Fruit fly (Drosophila melanogaster) whole organism, embryonic: ENCODE measurements around the gene CG13634.
A peak's percentile ranks its signal among the peaks of the same experiment; 100 is the strongest.

Experiments
- B-H1 ChIP-seq: fragments of 200-800 bp; sonication (Bioruptor generic); IDR thresholded peaks from 3 replicates; pipeline ENCODE4 v1.3.6; 2022; ENCODE audit warnings: missing biosample characterization, missing genetic modification characterization
- C15 ChIP-seq: fragments of 200-800 bp; sonication (Bioruptor generic); IDR thresholded peaks from 3 replicates; pipeline ENCODE4 v1.3.6; 2022; ENCODE audit warnings: missing biosample characterization, missing genetic modification characterization
- CG10431 ChIP-seq: fragments of 200-800 bp; sonication (Bioruptor generic); optimal IDR thresholded peaks from 3 replicates; lab custom pipeline; 2018; ENCODE audit warnings: missing biosample characterization, mild to moderate bottlenecking, missing genetic modification characterization
- CG11456 ChIP-seq: fragments of 200-800 bp; sonication (Bioruptor generic); IDR thresholded peaks from 3 replicates; pipeline ENCODE4 v1.3.6; 2022; ENCODE audit warnings: missing biosample characterization, missing genetic modification characterization
- CG11696 ChIP-seq: fragments of 200-800 bp; sonication (Bioruptor generic); IDR thresholded peaks from 2 replicates; pipeline ENCODE4 v1.3.6; 2022; ENCODE audit warnings: missing biosample characterization, missing genetic modification characterization
- CG12659 ChIP-seq: fragments of 200-800 bp; sonication (Bioruptor generic); optimal IDR thresholded peaks from 3 replicates; lab custom pipeline; 2017; ENCODE audit warnings: mild to moderate bottlenecking, missing biosample characterization, missing genetic modification reagents, missing genetic modification characterization
- CG13624 ChIP-seq: fragments of 200-800 bp; sonication (Bioruptor generic); optimal IDR thresholded peaks from 2 replicates; lab custom pipeline; 2016; ENCODE audit warnings: missing biosample characterization, missing genetic modification characterization
- CG14014 ChIP-seq: fragments of 200-800 bp; sonication (Bioruptor generic); IDR thresholded peaks from 2 replicates; pipeline ENCODE4 v1.3.6; 2022; ENCODE audit warnings: missing biosample characterization, missing genetic modification characterization
- CG16863 ChIP-seq: fragments of 200-800 bp; sonication (Bioruptor generic); optimal IDR thresholded peaks from 3 replicates; lab custom pipeline; 2016; ENCODE audit warnings: missing biosample characterization, missing genetic modification characterization
- CG1832 ChIP-seq: fragments of 200-800 bp; sonication (Bioruptor generic); optimal IDR thresholded peaks from 2 replicates; lab custom pipeline; 2017; ENCODE audit warnings: missing biosample characterization, mild to moderate bottlenecking, missing genetic modification characterization, inconsistent platforms
- CG2129 ChIP-seq: fragments of 200-800 bp; sonication (Bioruptor generic); IDR thresholded peaks from 2 replicates; pipeline ENCODE4 v1.3.6; 2022; ENCODE audit warnings: missing biosample characterization, missing genetic modification characterization; ENCODE audit not compliant: partially characterized antibody
- CG4328 ChIP-seq: fragments of 200-800 bp; sonication (Bioruptor generic); optimal IDR thresholded peaks from 3 replicates; lab custom pipeline; 2017; ENCODE audit warnings: missing biosample characterization, missing genetic modification reagents, missing genetic modification characterization
- CG6175 ChIP-seq: fragments of 200-800 bp; sonication (Bioruptor generic); IDR thresholded peaks from 3 replicates; pipeline ENCODE4 v1.3.6; 2022; ENCODE audit warnings: missing biosample characterization, missing genetic modification characterization
- CG7556 ChIP-seq: fragments of 200-800 bp; sonication (Bioruptor generic); optimal IDR thresholded peaks from 2 replicates; lab custom pipeline; 2017; ENCODE audit warnings: missing biosample characterization, mild to moderate bottlenecking, missing genetic modification characterization
- CG8388 ChIP-seq: fragments of 200-800 bp; sonication (Bioruptor generic); optimal IDR thresholded peaks from 2 replicates; lab custom pipeline; 2019; ENCODE audit warnings: missing biosample characterization, mild to moderate bottlenecking, missing genetic modification characterization, moderate library complexity
- CkIIα-i1 ChIP-seq: fragments of 200-800 bp; sonication (Bioruptor generic); IDR thresholded peaks from 2 replicates; pipeline ENCODE4 v1.3.6; 2022; ENCODE audit warnings: missing biosample characterization, missing genetic modification characterization
- D ChIP-seq, 2 experiments: fragments of 200-800 bp in 1 of 2; fragments of >200 bp in 1 of 2; sonication (Bioruptor generic) in 1 of 2; optimal IDR thresholded peaks; 2 replicates in 1 of 2; 3 replicates in 1 of 2; lab custom pipeline; 2017; ENCODE audit warnings: mild to moderate bottlenecking in 1 of 2, missing biosample characterization in 1 of 2, missing genetic modification characterization in 1 of 2, missing genetic modification reagents in 1 of 2
- E2f1 ChIP-seq: fragments of 200-800 bp; sonication (Bioruptor generic); IDR thresholded peaks from 2 replicates; pipeline ENCODE4 v1.3.6; 2022; ENCODE audit warnings: missing biosample characterization, missing genetic modification characterization
- HLH54F ChIP-seq: fragments of 200-800 bp; sonication (Bioruptor generic); optimal IDR thresholded peaks from 3 replicates; lab custom pipeline; 2016; ENCODE audit warnings: missing biosample characterization, missing genetic modification characterization
- Hr3 ChIP-seq: fragments of 200-800 bp; sonication (Bioruptor generic); optimal IDR thresholded peaks from 3 replicates; lab custom pipeline; 2016; ENCODE audit warnings: missing biosample characterization, missing genetic modification characterization
- Kr ChIP-seq: fragments of 200-800 bp; sonication (Bioruptor generic); optimal IDR thresholded peaks from 2 replicates; lab custom pipeline; 2017; ENCODE audit warnings: missing biosample characterization, mild to moderate bottlenecking, missing genetic modification characterization
- NC2β ChIP-seq: fragments of 200-800 bp; sonication (Bioruptor generic); optimal IDR thresholded peaks from 2 replicates; lab custom pipeline; 2016; ENCODE audit warnings: missing biosample characterization, missing genetic modification characterization
- Nf-YA ChIP-seq: fragments of 200-800 bp; sonication (Bioruptor generic); IDR thresholded peaks from 2 replicates; pipeline ENCODE4 v1.3.6; 2022; ENCODE audit warnings: missing biosample characterization, missing genetic modification characterization
- Oaz ChIP-seq: fragments of 200-800 bp; sonication (Bioruptor generic); IDR thresholded peaks from 2 replicates; pipeline ENCODE4 v1.3.6; 2022; ENCODE audit warnings: missing biosample characterization, missing genetic modification characterization
- Optix ChIP-seq: fragments of 200-800 bp; sonication (Bioruptor generic); IDR thresholded peaks from 3 replicates; pipeline ENCODE4 v1.3.6; 2022; ENCODE audit warnings: missing biosample characterization, missing genetic modification characterization
- PHDP ChIP-seq: fragments of 200-800 bp; sonication (Bioruptor generic); optimal IDR thresholded peaks from 3 replicates; lab custom pipeline; 2018; ENCODE audit warnings: missing biosample characterization, mild to moderate bottlenecking, missing genetic modification characterization, moderate library complexity
- Pdp1 ChIP-seq, 2 experiments: fragments of 200-800 bp; sonication (Bioruptor generic); optimal IDR thresholded peaks; 3 replicates each; lab custom pipeline; 2016; ENCODE audit warnings: missing biosample characterization in 2 of 2, missing genetic modification characterization in 2 of 2, mild to moderate bottlenecking in 1 of 2, moderate library complexity in 1 of 2
- Six4 ChIP-seq: fragments of 200-800 bp; sonication (Bioruptor generic); optimal IDR thresholded peaks from 2 replicates; lab custom pipeline; 2016; ENCODE audit warnings: missing biosample characterization, missing genetic modification characterization
- ap ChIP-seq: fragments of 200-800 bp; sonication (Bioruptor generic); IDR thresholded peaks from 2 replicates; pipeline ENCODE4 v1.3.6; 2022; ENCODE audit warnings: missing biosample characterization, missing genetic modification characterization
- bab2 ChIP-seq: fragments of 200-800 bp; sonication (Bioruptor generic); optimal IDR thresholded peaks from 2 replicates; lab custom pipeline; 2016; ENCODE audit warnings: missing biosample characterization, missing genetic modification characterization
- bowl ChIP-seq: fragments of 200-800 bp; sonication (Bioruptor generic); IDR thresholded peaks from 2 replicates; pipeline ENCODE4 v1.3.6; 2022; ENCODE audit warnings: missing biosample characterization, missing genetic modification characterization
- chinmo ChIP-seq: fragments of 200-800 bp; sonication (Bioruptor generic); IDR thresholded peaks from 4 replicates; pipeline ENCODE4 v1.3.6; 2022; ENCODE audit warnings: missing biosample characterization, missing genetic modification characterization; ENCODE audit not compliant: partially characterized antibody
- crp ChIP-seq, 2 experiments: fragments of 200-800 bp; sonication (Bioruptor generic); optimal IDR thresholded peaks; 2 replicates in 1 of 2; 3 replicates in 1 of 2; lab custom pipeline; 2017; ENCODE audit warnings: missing biosample characterization in 2 of 2, missing genetic modification characterization in 2 of 2, mild to moderate bottlenecking in 1 of 2, moderate library complexity in 1 of 2
- da ChIP-seq: fragments of 200-800 bp; sonication (Bioruptor generic); optimal IDR thresholded peaks from 2 replicates; lab custom pipeline; 2016; ENCODE audit warnings: missing biosample characterization, missing genetic modification characterization
- dimm ChIP-seq: fragments of 200-800 bp; sonication (Bioruptor generic); IDR thresholded peaks from 2 replicates; pipeline ENCODE4 v1.3.6; 2022; ENCODE audit warnings: missing biosample characterization, missing genetic modification characterization
- dpn ChIP-seq, 2 experiments: fragments of 200-800 bp; sonication (Bioruptor generic); optimal IDR thresholded peaks; 3 replicates each; lab custom pipeline; 2016; ENCODE audit warnings: missing biosample characterization in 2 of 2, missing genetic modification characterization in 2 of 2
- fd3F ChIP-seq: fragments of 200-800 bp; sonication (Bioruptor generic); optimal IDR thresholded peaks from 2 replicates; lab custom pipeline; 2018; ENCODE audit warnings: missing biosample characterization, mild to moderate bottlenecking, missing genetic modification characterization, moderate library complexity
- ftz-f1 ChIP-seq: fragments of 200-800 bp; sonication (Bioruptor generic); optimal IDR thresholded peaks from 2 replicates; lab custom pipeline; 2016; ENCODE audit warnings: missing biosample characterization, missing genetic modification characterization
- lbe ChIP-seq: fragments of 200-800 bp; sonication (Bioruptor generic); optimal IDR thresholded peaks from 2 replicates; lab custom pipeline; 2016; ENCODE audit warnings: missing biosample characterization, mild to moderate bottlenecking, missing genetic modification characterization
- pb ChIP-seq: fragments of 200-800 bp; sonication (Bioruptor generic); optimal IDR thresholded peaks from 3 replicates; lab custom pipeline; 2016; ENCODE audit warnings: missing biosample characterization, missing genetic modification characterization
- pnt ChIP-seq: fragments of 200-800 bp; sonication (Bioruptor generic); optimal IDR thresholded peaks from 3 replicates; lab custom pipeline; 2016; ENCODE audit warnings: missing biosample characterization, missing genetic modification characterization
- repo ChIP-seq: fragments of 200-800 bp; sonication (Bioruptor generic); optimal IDR thresholded peaks from 2 replicates; lab custom pipeline; 2016; ENCODE audit warnings: missing biosample characterization, missing genetic modification characterization
- sisA ChIP-seq: fragments of 200-800 bp; sonication (Bioruptor generic); IDR thresholded peaks from 2 replicates; pipeline ENCODE4 v1.3.6; 2022; ENCODE audit warnings: missing biosample characterization, missing genetic modification characterization
- stwl ChIP-seq: fragments of 200-800 bp; sonication (Bioruptor generic); optimal IDR thresholded peaks from 3 replicates; lab custom pipeline; 2018; ENCODE audit warnings: missing biosample characterization, mild to moderate bottlenecking, missing genetic modification characterization, moderate library complexity
- tio ChIP-seq: fragments of 200-800 bp; sonication (Bioruptor generic); optimal IDR thresholded peaks from 2 replicates; lab custom pipeline; 2017; ENCODE audit warnings: missing biosample characterization, missing genetic modification characterization, inconsistent platforms
- ttk ChIP-seq: fragments of 200-800 bp; sonication (Bioruptor generic); IDR thresholded peaks from 2 replicates; pipeline ENCODE4 v2.1.2; 2022; ENCODE audit warnings: missing biosample characterization, missing genetic modification characterization
- zf30C ChIP-seq: fragments of 200-800 bp; sonication (Bioruptor generic); optimal IDR thresholded peaks from 3 replicates; lab custom pipeline; 2018; ENCODE audit warnings: missing biosample characterization, mild to moderate bottlenecking, missing genetic modification characterization
- zfh1 ChIP-seq: fragments of 200-800 bp; sonication (Bioruptor generic); IDR thresholded peaks from 3 replicates; pipeline ENCODE4 v1.3.6; 2022; ENCODE audit warnings: missing biosample characterization, missing genetic modification characterization

The CG13634 gene

DNA sequence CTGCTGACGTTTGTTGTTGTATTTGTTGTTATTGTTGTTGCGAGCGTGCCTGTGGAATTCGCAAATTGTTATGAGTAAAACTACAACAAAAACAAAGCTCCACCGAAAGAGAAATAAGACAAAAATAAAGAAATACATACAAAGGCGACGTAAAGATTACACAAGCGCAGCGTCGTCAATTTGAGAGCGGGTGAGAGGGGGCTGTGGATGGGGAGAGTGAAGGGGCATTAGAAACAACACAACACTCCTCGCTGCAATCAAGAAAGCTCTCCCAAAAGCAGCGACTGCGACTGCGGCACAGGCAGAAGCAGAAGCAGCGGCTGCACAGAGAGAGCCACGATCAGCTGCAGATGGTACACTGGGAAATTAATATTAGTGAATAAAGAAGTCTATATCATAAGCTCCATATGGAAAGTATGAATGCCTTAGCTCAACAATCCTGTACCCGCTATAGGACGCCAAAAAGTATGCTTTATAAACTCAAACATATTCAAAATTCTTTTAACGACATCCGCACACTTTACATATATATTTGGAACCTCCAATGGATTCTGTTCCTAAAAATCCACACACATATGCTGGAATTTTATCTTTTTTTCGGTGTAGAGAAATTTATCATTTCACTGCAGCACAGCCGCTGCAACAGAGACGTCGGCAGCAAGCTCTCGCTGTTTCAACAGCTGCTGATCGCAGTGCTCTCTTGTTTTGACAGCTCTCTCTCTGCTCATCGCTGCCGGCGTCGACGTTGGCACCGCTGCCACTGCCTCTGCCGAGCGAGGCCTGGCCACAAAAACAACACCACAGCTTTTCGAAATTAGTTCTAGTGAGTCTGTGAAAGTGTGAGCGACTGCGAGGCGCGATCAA is 21.2 kb downstream of the CG13634 start, which contains the start of gene CG13631 (continued):
- TF ChIP-seq bab2 (GFP tag; lab: Kevin White, UChicago) (peak; percentile 94), CkIIα-i1 (GFP tag; lab: Robert Waterston, UW) (peak; percentile 38; the same call in 1 of the 2 replicates), dpn (GFP tag; optimal IDR thresholded peaks at IDR 0.05; lab: Kevin White, UChicago) (peak; percentile 93 to 94), pnt (GFP tag; lab: Kevin White, UChicago) (peak; percentile 97), zf30C (GFP tag; lab: Kevin White, UChicago) (peak; percentile 78), crp (GFP tag; optimal IDR thresholded peaks at IDR 0.05; lab: Kevin White, UChicago) (peak; percentile 37 to 74), NC2β (GFP tag; lab: Kevin White, UChicago) (peak; percentile 95), CG11696 (GFP tag; lab: Robert Waterston, UW) (peak; percentile 61; the same call in 1 of the 2 replicates), CG16863 (GFP tag; lab: Kevin White, UChicago) (peak; percentile 96), zfh1 (GFP tag; lab: Robert Waterston, UW) (peak; percentile 96), CG6175 (no peak), Nf-YA (GFP tag; lab: Robert Waterston, UW) (peak; percentile 88), fd3F (GFP tag; lab: Kevin White, UChicago) (no peak), repo (GFP tag; lab: Kevin White, UChicago) (peak; percentile 90), Optix (GFP tag; lab: Robert Waterston, UW) (peak; percentile 95), Hr3 (GFP tag; lab: Kevin White, UChicago) (peak; percentile 95), CG11456 (GFP tag; lab: Robert Waterston, UW) (peak; percentile 64; the same call in 2 of the 3 replicates), bowl (GFP tag; lab: Robert Waterston, UW) (peak; percentile 23; the same call in 1 of the 2 replicates), CG7556 (peak; percentile 94), D (optimal IDR thresholded peaks at IDR 0.05; lab: Kevin White, UChicago) (no peak), D (GFP tag; optimal IDR thresholded peaks at IDR 0.05; lab: Kevin White, UChicago) (peak; percentile 98), E2f1 (GFP tag; lab: Robert Waterston, UW) (peak; percentile 91), PHDP (tag; lab: Kevin White, UChicago) (peak; percentile 93), CG10431 (GFP tag; lab: Kevin White, UChicago) (peak; percentile 94), CG14014 (GFP tag; lab: Robert Waterston, UW) (peak; percentile 72), Kr (GFP tag; lab: Kevin White, UChicago) (no peak), HLH54F (GFP tag; lab: Kevin White, UChicago) (peak; percentile 73), CG8388 (GFP tag; lab: Kevin White, UChicago) (peak; percentile 96), sisA (GFP tag; lab: Robert Waterston, UW) (peak; percentile 97), C15 (peak; percentile 50; the same call in 1 of the 3 replicates), da (peak; percentile 72), Oaz (peak; percentile 77), CG12659 (peak; percentile 90), CG1832 (GFP tag; lab: Kevin White, UChicago) (no peak), ftz-f1 (no peak), lbe (GFP tag; lab: Kevin White, UChicago) (peak; percentile 89), CG2129 (GFP tag; lab: Robert Waterston, UW) (no peak), Pdp1 (GFP tag; optimal IDR thresholded peaks at IDR 0.05; lab: Kevin White, UChicago) (peak; percentile 95 to 96), CG13624 (GFP tag; lab: Kevin White, UChicago) (peak; percentile 75), B-H1 (GFP tag; lab: Robert Waterston, UW) (peak; percentile 87), Six4 (peak; percentile 96), chinmo (GFP tag; lab: Robert Waterston, UW) (0 out of 4 replicates have a peak, but pooled peaks have one; percentile 47), ttk (GFP tag; lab: Robert Waterston, UW) (peak; percentile 96), CG4328 (peak; percentile 84), stwl (tag; lab: Kevin White, UChicago) (no peak), tio (GFP tag; lab: Kevin White, UChicago) (peak; percentile 94), pb (GFP tag; lab: Kevin White, UChicago) (peak; percentile 92), dimm (GFP tag; lab: Robert Waterston, UW) (peak; percentile 84; the same call in 1 of the 2 replicates), ap (GFP tag; lab: Robert Waterston, UW) (peak; percentile 90)
